Fruit fly (Drosophila melanogaster): ENCODE results near the gene TfIIA-L.

- TF ChIP-seq CTCF (optimal IDR thresholded peaks at IDR 0.05), result no peak
- no peak for TF ChIP-seq CG8478 (optimal IDR thresholded peaks at IDR 0.05)
Measured at dm6 chr3R:27292159-27292880, 41.4 kb downstream of the TfIIA-L start, which contains the start of gene CG3348.
